Worm (Caenorhabditis elegans) whole organism, early embryonic: ENCODE results near the gene K08H2.7.

Source experiments
- B0310.2 ChIP-seq: sonication (generic microtip); optimal IDR thresholded peaks from 2 replicates; lab custom pipeline; 2016; ENCODE audit warnings: mild to moderate bottlenecking, missing genetic modification characterization, missing compliant biosample characterization
- F13C5.2 ChIP-seq: sonication (generic microtip); optimal IDR thresholded peaks from 2 replicates; lab custom pipeline; 2017; ENCODE audit warnings: mild to moderate bottlenecking, missing genetic modification characterization, inconsistent platforms, missing compliant biosample characterization
- ama-1 ChIP-seq: fragments of 150-350 bp; optimal IDR thresholded peaks from 2 replicates; lab custom pipeline; 2014
- ceh-13 ChIP-seq: fragments of 200-800 bp; sonication (Bioruptor generic); optimal IDR thresholded peaks from 2 replicates; lab custom pipeline; 2018; ENCODE audit warnings: mild to moderate bottlenecking, missing genetic modification characterization, missing compliant biosample characterization
- ets-7 ChIP-seq: sonication (generic microtip); optimal IDR thresholded peaks from 2 replicates; lab custom pipeline; 2016; ENCODE audit warnings: missing genotype, missing genetic modification characterization, missing compliant biosample characterization
- flt-1 ChIP-seq: fragments of 200-800 bp; sonication (Bioruptor generic); IDR thresholded peaks from 2 replicates; pipeline ENCODE4 v1.3.6; 2022; ENCODE audit warnings: missing genetic modification characterization, missing compliant biosample characterization
- hmg-4 ChIP-seq: fragments of 200-800 bp; sonication (Bioruptor generic); optimal IDR thresholded peaks from 2 replicates; lab custom pipeline; 2018; ENCODE audit warnings: mild to moderate bottlenecking, missing genetic modification characterization, missing compliant biosample characterization
- pes-1 ChIP-seq: fragments of 200-800 bp; sonication (Bioruptor generic); IDR thresholded peaks from 2 replicates; pipeline ENCODE4 v1.3.6; 2022; ENCODE audit warnings: missing genetic modification reagents, missing genetic modification characterization, missing compliant biosample characterization
- scrt-1 ChIP-seq: fragments of 200-800 bp; sonication (Bioruptor generic); IDR thresholded peaks from 2 replicates; pipeline ENCODE4 v1.3.6; 2022; ENCODE audit warnings: missing genetic modification characterization, missing compliant biosample characterization
- sea-1 ChIP-seq: fragments of 200-800 bp; sonication (Bioruptor generic); conservative IDR thresholded peaks from 2 replicates; pipeline ENCODE4 v1.3.6; 2022; ENCODE audit warnings: missing genetic modification characterization, missing compliant biosample characterization
- tbx-11 ChIP-seq: fragments of 200-800 bp; sonication (Bioruptor generic); IDR thresholded peaks from 2 replicates; pipeline ENCODE4 v1.3.6; 2022; ENCODE audit warnings: missing genetic modification characterization, missing compliant biosample characterization
- tbx-37 ChIP-seq: fragments of 200-800 bp; sonication (Bioruptor generic); conservative IDR thresholded peaks from 2 replicates; pipeline ENCODE4 v1.3.6; 2022; ENCODE audit warnings: missing genetic modification reagents, missing genetic modification characterization, missing compliant biosample characterization

ce11 chrX:13227778-13228177 lies 20.5 kb downstream of the K08H2.7 start:
- TF ChIP-seq ama-1 (lab: Kevin White, UChicago) = no peak
- no peak for TF ChIP-seq hmg-4 (GFP tag; lab: Kevin White, UChicago)
- no peak for TF ChIP-seq ceh-13
- TF ChIP-seq tbx-37 (GFP tag; lab: Robert Waterston, UW) = no peak
- TF ChIP-seq F13C5.2 (tag; lab: Kevin White, UChicago) = no peak
- no peak for TF ChIP-seq ets-7 (tag; lab: Kevin White, UChicago)
- TF ChIP-seq pes-1 (GFP tag; lab: Robert Waterston, UW) = no peak
- TF ChIP-seq flt-1 = no peak
- no peak for TF ChIP-seq B0310.2 (tag; lab: Kevin White, UChicago)
- no peak for TF ChIP-seq sea-1
- no peak for TF ChIP-seq scrt-1 (GFP tag; lab: Robert Waterston, UW)
- TF ChIP-seq tbx-11 (GFP tag; lab: Robert Waterston, UW) = no peak
